Worm (Caenorhabditis elegans): ENCODE results near the gene lipl-5.
A peak's percentile ranks its signal among the peaks of the same experiment; 100 is the strongest.

The lipl-5 gene

ce11 chrV:342346-342745 is 43.2 kb upstream of the lipl-5 start:
- TF ChIP-seq zfh-2 (GFP tag; conservative IDR thresholded peaks at IDR 0.05), result peak; percentile 64
- TF ChIP-seq aptf-2 (GFP tag; conservative IDR thresholded peaks at IDR 0.05), result no peak
- no peak for TF ChIP-seq fkh-3 (tag; optimal IDR thresholded peaks at IDR 0.05)
- peak; percentile 25 for TF ChIP-seq nhr-80 (tag; optimal IDR thresholded peaks at IDR 0.05)
- TF ChIP-seq ekl-4 (GFP tag; IDR thresholded peaks at IDR 0.05), result no peak
- TF ChIP-seq egrh-3 (GFP tag; IDR thresholded peaks at IDR 0.05), result peak; percentile 31; the same call in 1 of the 2 replicates

ce11 chrV:343128-343527 is 42.4 kb upstream of the lipl-5 start, which contains the start of gene wago-10:
wago-10 (plus strand) TSS chrV:343428.
- TF ChIP-seq Y56A3A.18 (GFP tag; IDR thresholded peaks at IDR 0.05), result no peak
- TF ChIP-seq egl-18 (GFP tag; IDR thresholded peaks at IDR 0.05), result 0 out of 2 replicates have a peak, but pooled peaks have one; percentile 31
- TF ChIP-seq bed-2 (GFP tag; IDR thresholded peaks at IDR 0.05), result no peak

- TF ChIP-seq lin-40 (tag; optimal IDR thresholded peaks at IDR 0.05) (no peak), dpl-1 (GFP tag; optimal IDR thresholded peaks at IDR 0.05) (no peak), F55B11.4 (tag; optimal IDR thresholded peaks at IDR 0.05; ENCODE audit: borderline replicate concordance, insufficient read depth) (no peak), attf-5 (GFP tag; optimal IDR thresholded peaks at IDR 0.05) (no peak), atf-7 (tag; optimal IDR thresholded peaks at IDR 0.05) (no peak), attf-6 (GFP tag; IDR thresholded peaks at IDR 0.05) (no peak), madf-10 (tag; optimal IDR thresholded peaks at IDR 0.05) (no peak), lsl-1 (GFP tag; optimal IDR thresholded peaks at IDR 0.05) (no peak), chd-7 (tag; optimal IDR thresholded peaks at IDR 0.05) (no peak), Y56A3A.18 (GFP tag; IDR thresholded peaks at IDR 0.05) (no peak)
These were observed 42.0 kb upstream of the lipl-5 start for ce11 chrV:343546-343945.

ce11 chrV:346005-346404 is 39.5 kb upstream of the lipl-5 start:
- TF ChIP-seq lsy-27 (tag; optimal IDR thresholded peaks at IDR 0.05; ENCODE audit: borderline replicate concordance, insufficient read depth), result no peak
- no peak for TF ChIP-seq F52B5.7 (tag; optimal IDR thresholded peaks at IDR 0.05)
- TF ChIP-seq mes-4 (tag; optimal IDR thresholded peaks at IDR 0.05), result no peak
- no peak for TF ChIP-seq attf-6 (GFP tag; IDR thresholded peaks at IDR 0.05)
- no peak for TF ChIP-seq madf-8 (GFP tag; conservative IDR thresholded peaks at IDR 0.05)
- TF ChIP-seq ZK185.1 (tag; optimal IDR thresholded peaks at IDR 0.05; ENCODE audit: poor library complexity, severe bottlenecking), result no peak
- TF ChIP-seq sptf-2 (GFP tag; optimal IDR thresholded peaks at IDR 0.05), result no peak
- no peak for TF ChIP-seq F57C9.4 (tag; optimal IDR thresholded peaks at IDR 0.05)
- TF ChIP-seq rec-8 (tag; optimal IDR thresholded peaks at IDR 0.05), result no peak
- no peak for TF ChIP-seq nfya-1 (tag; optimal IDR thresholded peaks at IDR 0.05; ENCODE audit: borderline replicate concordance, insufficient read depth)
- TF ChIP-seq hsf-1 (GFP tag; IDR thresholded peaks at IDR 0.05), result no peak
- TF ChIP-seq Y95B8A.8 (GFP tag; IDR thresholded peaks at IDR 0.05), result no peak
- TF ChIP-seq cebp-1 (GFP tag; IDR thresholded peaks at IDR 0.05), result no peak
- TF ChIP-seq cebp-1 (tag; optimal IDR thresholded peaks at IDR 0.05), result no peak
- TF ChIP-seq zfh-2 (GFP tag; conservative IDR thresholded peaks at IDR 0.05), result no peak
- no peak for TF ChIP-seq ccch-3 (GFP tag; optimal IDR thresholded peaks at IDR 0.05)
- TF ChIP-seq hrde-1 (tag; optimal IDR thresholded peaks at IDR 0.05; ENCODE audit: borderline replicate concordance), result no peak
- no peak for TF ChIP-seq fkh-3 (tag; optimal IDR thresholded peaks at IDR 0.05)

All from whole organism, young adult.